Fruit fly (Drosophila melanogaster) whole organism, embryonic: Measurements from ENCODE around the gene Nepl14.

Source experiments
- CG30020 ChIP-seq: fragments of 200-800 bp; optimal IDR thresholded peaks from 2 replicates; lab custom pipeline; 2019; ENCODE audit warnings: missing biosample characterization, mild to moderate bottlenecking, missing genetic modification characterization, moderate library complexity
- CG3163 ChIP-seq: fragments of 200-800 bp; sonication (Bioruptor generic); optimal IDR thresholded peaks from 3 replicates; lab custom pipeline; 2016; ENCODE audit warnings: missing biosample characterization, missing genetic modification characterization
- CG7928 ChIP-seq: fragments of 200-800 bp; sonication (Bioruptor generic); optimal IDR thresholded peaks from 2 replicates; lab custom pipeline; 2017; ENCODE audit warnings: missing biosample characterization, mild to moderate bottlenecking, missing genetic modification characterization
- CG9797 ChIP-seq: fragments of 200-800 bp; sonication (Bioruptor generic); optimal IDR thresholded peaks from 3 replicates; lab custom pipeline; 2018; ENCODE audit warnings: missing biosample characterization, mild to moderate bottlenecking, missing genetic modification characterization
- CG9876 ChIP-seq: fragments of 200-800 bp; sonication (Bioruptor generic); optimal IDR thresholded peaks from 2 replicates; lab custom pipeline; 2016; ENCODE audit warnings: missing biosample characterization, missing genetic modification characterization
- cwo ChIP-seq: fragments of 200-800 bp; sonication (Bioruptor generic); optimal IDR thresholded peaks from 3 replicates; lab custom pipeline; 2017; ENCODE audit warnings: missing biosample characterization, missing genetic modification characterization, mild to moderate bottlenecking, moderate library complexity, missing genetic modification reagents

DNA sequence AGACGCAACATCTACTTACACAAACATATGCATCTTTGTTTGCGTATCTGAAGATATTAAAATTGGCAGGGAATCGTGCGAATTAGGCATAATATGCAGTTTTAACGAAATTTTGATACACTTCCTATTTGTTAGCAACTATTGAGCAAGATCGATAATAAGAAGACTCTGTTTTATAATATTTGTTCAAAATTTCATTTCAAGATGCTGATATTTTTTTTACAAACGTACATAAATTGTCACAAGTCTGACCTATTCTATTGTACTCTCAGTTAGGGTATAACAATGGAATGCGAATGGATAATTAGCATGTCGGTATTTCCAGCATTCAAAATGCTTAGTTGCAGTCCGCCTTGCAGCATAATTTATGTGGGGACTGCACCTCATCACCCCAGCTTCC is 35.7 kb downstream of the Nepl14 start:
- TF ChIP-seq CG9876 (GFP tag; lab: Kevin White, UChicago) (no peak), cwo (GFP tag; lab: Kevin White, UChicago) (no peak), CG3163 (GFP tag; lab: Kevin White, UChicago) (no peak), CG30020 (no peak), CG7928 (GFP tag; lab: Kevin White, UChicago) (no peak), CG9797 (no peak)
